Worm (Caenorhabditis elegans): ENCODE data around the gene srv-6.

DNA sequence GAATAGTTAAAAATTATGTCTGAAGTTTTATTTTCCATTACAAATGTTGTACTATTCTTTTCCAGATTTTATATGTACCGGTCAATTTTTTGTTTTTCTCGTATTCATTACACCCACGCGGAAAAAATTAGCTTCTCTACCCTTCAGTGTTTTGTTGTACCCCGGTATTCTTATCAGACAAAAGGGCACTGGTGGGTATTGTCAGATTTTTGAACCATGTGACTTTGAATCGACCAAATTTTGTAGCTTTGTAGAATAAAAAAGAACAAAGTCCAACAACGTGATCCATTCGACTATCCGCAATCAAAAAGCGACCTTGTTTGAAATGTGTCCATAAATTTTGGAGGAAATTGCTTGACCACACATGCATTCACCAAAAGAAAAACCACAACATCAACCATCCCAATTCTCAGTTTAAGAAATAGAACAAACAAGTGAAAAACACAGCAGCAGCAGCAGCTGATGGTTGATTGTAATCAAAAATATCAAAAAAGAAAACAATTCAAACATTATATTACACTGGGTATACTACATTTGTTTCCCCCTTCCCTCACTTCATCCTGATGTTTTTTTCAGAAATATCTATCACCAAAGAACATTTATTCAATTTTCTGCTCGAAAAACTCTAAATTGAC, 12.3 kb upstream of the srv-6 start:
- TF ChIP-seq Y95B8A.8 (GFP tag; IDR thresholded peaks at IDR 0.05): no peak
- TF ChIP-seq ama-1 (optimal IDR thresholded peaks at IDR 0.05): no peak
- TF ChIP-seq ama-1 (GFP tag; optimal IDR thresholded peaks at IDR 0.05): no peak
- no peak for TF ChIP-seq F23B12.7 (tag; optimal IDR thresholded peaks at IDR 0.05; ENCODE audit: insufficient read depth)
- TF ChIP-seq dpl-1 (GFP tag; optimal IDR thresholded peaks at IDR 0.05): no peak
